Worm (Caenorhabditis elegans) whole organism, late embryonic: Measurements from ENCODE around the gene srh-33.

Experiments
- T23F11.4 ChIP-seq: fragments of 200-800 bp; sonication (Bioruptor generic); optimal IDR thresholded peaks from 2 replicates; lab custom pipeline; 2018; ENCODE audit warnings: mild to moderate bottlenecking, missing genetic modification characterization, missing compliant biosample characterization
- ahr-1 ChIP-seq: sonication (generic microtip); optimal IDR thresholded peaks from 2 replicates; lab custom pipeline; 2016; ENCODE audit warnings: missing genetic modification characterization, missing compliant biosample characterization
- ceh-9 ChIP-seq: sonication (generic microtip); optimal IDR thresholded peaks from 2 replicates; lab custom pipeline; 2016; ENCODE audit warnings: mild to moderate bottlenecking, missing genetic modification characterization, inconsistent platforms, missing compliant biosample characterization
- dve-1 ChIP-seq: sonication (generic microtip); optimal IDR thresholded peaks from 2 replicates; lab custom pipeline; 2017; ENCODE audit warnings: antibody characterized with exemption, mild to moderate bottlenecking, missing genetic modification characterization, missing compliant biosample characterization
- eyg-1 ChIP-seq: sonication (generic microtip); optimal IDR thresholded peaks from 2 replicates; lab custom pipeline; 2016; ENCODE audit warnings: missing genotype, missing genetic modification characterization, missing compliant biosample characterization
- gmeb-2 ChIP-seq: sonication (generic microtip); optimal IDR thresholded peaks from 2 replicates; lab custom pipeline; 2016; ENCODE audit warnings: missing genetic modification characterization, inconsistent platforms, missing compliant biosample characterization
- nfya-1 ChIP-seq: sonication (generic microtip); optimal IDR thresholded peaks from 2 replicates; lab custom pipeline; 2017; ENCODE audit warnings: missing genetic modification characterization, mild to moderate bottlenecking, missing compliant biosample characterization, antibody characterized with exemption, moderate library complexity
- nhr-11 ChIP-seq: fragments of 150-350 bp; optimal IDR thresholded peaks from 2 replicates; lab custom pipeline; 2014; ENCODE audit warnings: missing biosample characterization, missing genetic modification characterization
- pax-1 ChIP-seq: fragments of 150-350 bp; optimal IDR thresholded peaks from 2 replicates; lab custom pipeline; 2014; ENCODE audit warnings: missing biosample characterization, missing genetic modification characterization
- pha-4 ChIP-seq: fragments of 150-350 bp; optimal IDR thresholded peaks from 2 replicates; lab custom pipeline; 2018; ENCODE audit warnings: missing biosample characterization, missing genetic modification reagents, missing genetic modification characterization
- pqm-1 ChIP-seq: sonication (generic microtip); optimal IDR thresholded peaks from 2 replicates; lab custom pipeline; 2016; ENCODE audit warnings: missing genetic modification characterization, missing compliant biosample characterization
- syd-9 ChIP-seq: sonication (generic microtip); optimal IDR thresholded peaks from 2 replicates; lab custom pipeline; 2016; ENCODE audit warnings: mild to moderate bottlenecking, missing genetic modification characterization, moderate library complexity, missing compliant biosample characterization
- tbx-2 ChIP-seq: sonication (generic microtip); optimal IDR thresholded peaks from 2 replicates; lab custom pipeline; 2016; ENCODE audit warnings: missing genetic modification characterization, missing compliant biosample characterization

ce11 chrV:489320-489719 lies 46.2 kb upstream of the srh-33 start, which contains the start of gene nhr-106:
- TF ChIP-seq nhr-11 (tag; lab: Kevin White, UChicago) = no peak
- TF ChIP-seq pha-4 (tag; lab: Kevin White, UChicago) = no peak
- TF ChIP-seq dve-1 (tag; lab: Kevin White, UChicago) = no peak
- TF ChIP-seq gmeb-2 (tag; lab: Kevin White, UChicago) = no peak
- no peak for TF ChIP-seq nfya-1 (tag; lab: Kevin White, UChicago)
- TF ChIP-seq tbx-2 = no peak
- no peak for TF ChIP-seq ahr-1
- no peak for TF ChIP-seq pax-1
- no peak for TF ChIP-seq syd-9 (tag; lab: Kevin White, UChicago)
- no peak for TF ChIP-seq eyg-1 (tag; lab: Kevin White, UChicago)
- TF ChIP-seq T23F11.4 = no peak
- no peak for TF ChIP-seq pqm-1 (tag; lab: Kevin White, UChicago)
- no peak for TF ChIP-seq ceh-9 (tag; lab: Kevin White, UChicago)
